Worm (Caenorhabditis elegans) whole organism, L4/young adult: ENCODE data around the gene F59A6.3.

Experiments used
- W03F9.2 ChIP-seq: fragments of 150-350 bp; optimal IDR thresholded peaks from 2 replicates; lab custom pipeline; 2014; ENCODE audit warnings: missing biosample characterization, missing genetic modification characterization
- dao-5 ChIP-seq: sonication (generic microtip); optimal IDR thresholded peaks from 2 replicates; lab custom pipeline; 2016; ENCODE audit warnings: missing genotype, missing genetic modification characterization, moderate library complexity, missing compliant biosample characterization
- him-1 ChIP-seq: sonication (generic microtip); optimal IDR thresholded peaks from 2 replicates; lab custom pipeline; 2016; ENCODE audit warnings: missing genotype, missing genetic modification reagents, missing genetic modification characterization, missing compliant biosample characterization

The F59A6.3 gene

ce11 chrII:5047279-5047678, 39.1 kb downstream of the F59A6.3 start:
- TF ChIP-seq dao-5 (tag; lab: Kevin White, UChicago) (no peak), W03F9.2 (tag; lab: Kevin White, UChicago) (no peak), him-1 (tag; lab: Kevin White, UChicago) (no peak)

DNA sequence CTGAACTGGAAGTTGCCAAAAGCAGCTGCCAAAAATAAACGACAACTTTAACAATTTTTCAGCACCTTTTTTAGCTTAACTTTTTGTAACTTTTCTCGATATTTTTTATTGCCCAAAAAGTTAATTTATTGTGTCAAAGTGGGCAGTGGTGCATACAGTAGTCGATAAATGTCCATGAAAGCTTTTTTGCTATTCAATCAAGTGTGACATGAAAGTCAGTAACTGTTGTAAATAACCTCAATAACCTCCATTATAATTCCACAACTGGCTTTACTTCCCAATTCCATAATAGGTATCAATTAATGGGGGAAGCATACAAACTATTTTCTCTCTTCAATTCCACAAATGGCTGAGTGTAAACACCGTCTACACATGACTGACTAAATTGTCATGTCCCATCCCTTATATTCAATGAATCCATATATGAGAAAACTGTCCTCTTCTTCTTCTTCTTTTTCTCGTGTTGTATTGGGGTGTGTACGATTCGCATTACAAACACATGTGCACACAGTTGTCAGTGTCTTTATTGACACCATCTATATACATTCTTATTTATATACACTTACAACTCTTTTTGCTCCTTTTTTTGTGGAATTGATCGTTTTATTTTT, 40.2 kb downstream of the F59A6.3 start:
- no peak for TF ChIP-seq him-1 (tag; lab: Kevin White, UChicago)
- no peak for TF ChIP-seq dao-5 (tag; lab: Kevin White, UChicago)
- TF ChIP-seq W03F9.2 (tag; lab: Kevin White, UChicago) = no peak

DNA sequence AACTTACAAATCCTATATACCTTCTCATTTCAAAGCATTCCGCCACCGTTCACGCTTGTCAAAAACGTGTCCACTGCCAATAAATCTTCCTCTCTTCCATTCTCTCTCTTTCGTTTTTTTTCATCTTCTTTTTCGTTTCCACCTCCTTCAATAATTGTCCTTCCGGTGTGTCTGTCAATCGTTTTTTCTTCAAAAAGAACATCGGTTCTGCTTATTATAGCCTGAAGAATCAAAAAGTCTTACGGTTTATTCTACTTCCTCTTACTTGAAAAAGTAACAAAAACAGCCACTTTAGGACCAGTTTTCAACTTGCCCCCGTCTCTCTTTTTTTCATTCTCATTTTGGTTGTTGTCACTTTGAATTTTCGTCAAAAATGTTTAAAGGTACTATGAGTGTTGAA, 41.1 kb downstream of the F59A6.3 start:
- no peak for TF ChIP-seq dao-5 (tag; lab: Kevin White, UChicago)
- no peak for TF ChIP-seq W03F9.2 (tag; lab: Kevin White, UChicago)
- TF ChIP-seq him-1 (tag; lab: Kevin White, UChicago) = no peak

DNA sequence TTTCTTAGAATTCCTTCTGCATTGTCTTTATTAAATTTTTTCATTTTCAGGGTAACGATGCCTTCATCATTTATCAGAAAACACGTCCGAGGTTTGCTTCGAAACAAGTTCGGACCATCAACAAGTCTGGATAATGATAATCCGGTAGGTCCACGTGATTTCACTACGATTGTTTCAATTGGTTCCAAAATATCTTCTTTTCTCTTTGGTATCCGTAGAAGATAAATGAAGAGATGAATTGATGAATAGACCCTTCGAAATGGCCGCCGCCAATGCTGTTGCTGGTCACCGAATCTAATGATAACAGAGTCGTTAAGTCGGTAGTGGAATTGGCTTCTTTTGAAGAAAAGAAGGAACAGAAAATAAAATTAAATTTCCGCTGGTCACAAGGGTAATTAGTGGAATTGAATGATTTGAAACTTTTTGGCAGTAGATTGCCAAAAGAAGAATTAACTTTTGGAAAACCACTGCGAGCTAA, 41.8 kb downstream of the F59A6.3 start, which contains the start of gene F33G12.6:
Gene F33G12.6 (plus strand): TSS at position 51 of the 478 bp plus-strand sequence.
- TF ChIP-seq W03F9.2 (tag; lab: Kevin White, UChicago) = no peak
- no peak for TF ChIP-seq him-1 (tag; lab: Kevin White, UChicago)
- no peak for TF ChIP-seq dao-5 (tag; lab: Kevin White, UChicago)

- TF ChIP-seq him-1 (tag; lab: Kevin White, UChicago) = no peak
Measured at ce11 chrII:5050776-5051175, 42.6 kb downstream of the F59A6.3 start.

ce11 chrII:5055129-5055666, 47.1 kb downstream of the F59A6.3 start, which contains the start of the genes ify-1 and rpl-22:
TSS of gene ify-1 (minus strand) at chrII:5055179.
TSS of gene rpl-22 (plus strand) at chrII:5055616.
- TF ChIP-seq dao-5 (tag; lab: Kevin White, UChicago) = no peak
- peak; percentile 76 for TF ChIP-seq him-1 (tag; lab: Kevin White, UChicago)
- TF ChIP-seq W03F9.2 (tag; lab: Kevin White, UChicago) = peak; percentile 94

ce11 chrII:5056254-5056653, 48.1 kb downstream of the F59A6.3 start:
- TF ChIP-seq him-1 (tag; lab: Kevin White, UChicago) = no peak
- no peak for TF ChIP-seq dao-5 (tag; lab: Kevin White, UChicago)
- TF ChIP-seq W03F9.2 (tag; lab: Kevin White, UChicago) = no peak

- TF ChIP-seq dao-5 (tag; lab: Kevin White, UChicago) (peak; percentile 13), him-1 (tag; lab: Kevin White, UChicago) (peak; percentile 55), W03F9.2 (tag; lab: Kevin White, UChicago) (peak; percentile 12)
Measured at ce11 chrII:5057315-5057714, 49.2 kb downstream of the F59A6.3 start.

ce11 chrII:5058036-5058435, 49.9 kb downstream of the F59A6.3 start, which contains the start of gene C27A2.12:
TSS of gene C27A2.12 (minus strand) at chrII:5058136.
- TF ChIP-seq dao-5 (tag; lab: Kevin White, UChicago) (no peak), him-1 (tag; lab: Kevin White, UChicago) (no peak), W03F9.2 (tag; lab: Kevin White, UChicago) (no peak)

- TF ChIP-seq W03F9.2 (tag; lab: Kevin White, UChicago) (no peak), him-1 (tag; lab: Kevin White, UChicago) (no peak), dao-5 (tag; lab: Kevin White, UChicago) (no peak)
Measured at ce11 chrII:5060719-5061118, 52.6 kb downstream of the F59A6.3 start, which contains the start of gene pho-12. TSS of gene pho-12 (minus strand) at chrII:5060819.
